Fruit fly (Drosophila melanogaster): Measurements from ENCODE around the gene Pka-R1.

The Pka-R1 gene

DNA sequence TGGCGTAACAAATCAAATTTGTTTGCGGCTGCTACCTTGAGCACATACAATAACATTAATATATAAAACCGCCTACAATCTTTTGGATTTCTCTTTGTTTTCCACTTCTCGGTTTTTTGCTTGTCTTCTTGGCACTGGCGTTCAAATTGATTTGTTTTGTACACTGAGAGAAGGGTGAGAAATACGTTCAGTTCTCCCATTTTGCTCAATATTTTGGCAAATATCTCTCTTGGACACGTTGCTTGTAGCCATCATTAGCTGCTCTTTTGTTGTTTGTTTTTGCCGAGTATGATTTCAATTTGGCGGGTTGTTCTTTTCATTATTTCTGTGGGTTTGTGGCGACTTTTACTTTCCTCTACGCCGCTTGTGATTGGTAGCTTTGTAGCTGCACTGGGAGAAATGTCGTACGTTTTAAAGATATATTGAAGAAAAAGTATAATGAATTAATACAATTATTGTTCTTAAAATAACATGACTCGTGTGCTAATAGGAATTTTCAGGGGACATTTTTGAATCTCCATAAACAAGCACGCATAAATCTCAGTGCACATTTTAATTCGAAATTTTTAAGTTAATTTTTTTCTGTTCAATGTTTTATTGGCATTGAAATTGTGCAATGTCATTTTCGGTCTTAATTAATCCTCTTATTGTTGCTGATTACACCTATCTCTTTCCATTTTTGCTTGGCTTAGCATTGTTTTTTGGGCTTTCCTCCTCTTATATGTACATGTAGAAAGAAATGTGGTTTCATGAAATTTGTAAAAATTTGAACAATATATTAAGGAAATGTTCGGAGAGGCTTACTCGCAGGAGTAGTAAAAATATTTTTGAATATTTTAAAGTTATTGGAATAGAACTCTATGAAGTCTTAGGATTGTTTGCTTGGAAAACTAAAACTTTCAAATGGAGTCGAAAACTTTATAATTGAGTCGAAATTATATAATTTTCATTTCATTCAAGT lies 11.3 kb downstream of the Pka-R1 start (continued):
- TF ChIP-seq bowl (GFP tag; IDR thresholded peaks at IDR 0.05), result no peak
- TF ChIP-seq CG10543 (GFP tag; optimal IDR thresholded peaks at IDR 0.05), result no peak
- no peak for TF ChIP-seq CG16863 (GFP tag; optimal IDR thresholded peaks at IDR 0.05)
- no peak for TF ChIP-seq CG10147 (GFP tag; optimal IDR thresholded peaks at IDR 0.05)
- no peak for TF ChIP-seq CG6813 (GFP tag; optimal IDR thresholded peaks at IDR 0.05)
- no peak for TF ChIP-seq Dip3 (GFP tag; optimal IDR thresholded peaks at IDR 0.05)
- no peak for TF ChIP-seq hkb (optimal IDR thresholded peaks at IDR 0.05)
- TF ChIP-seq hkb (GFP tag; IDR thresholded peaks at IDR 0.05), result 0 out of 2 replicates have a peak, but pooled peaks have one; percentile 8
- no peak for TF ChIP-seq lola (GFP tag; optimal IDR thresholded peaks at IDR 0.05)
- peak; percentile 21 for TF ChIP-seq PHDP (tag; optimal IDR thresholded peaks at IDR 0.05)
- TF ChIP-seq tll (GFP tag; optimal IDR thresholded peaks at IDR 0.05), result no peak
- TF ChIP-seq ind (GFP tag; optimal IDR thresholded peaks at IDR 0.05), result peak; percentile 35
- TF ChIP-seq fd96Cb (tag; optimal IDR thresholded peaks at IDR 0.05), result no peak
- no peak for TF ChIP-seq CG17359 (tag; optimal IDR thresholded peaks at IDR 0.05)
- no peak for TF ChIP-seq CG4707 (GFP tag; optimal IDR thresholded peaks at IDR 0.05)
- TF ChIP-seq B-H1 (GFP tag; IDR thresholded peaks at IDR 0.05), result peak; percentile 30; the same call in 1 of the 3 replicates
- no peak for TF ChIP-seq CG10565 (GFP tag; optimal IDR thresholded peaks at IDR 0.05)
- TF ChIP-seq row (GFP tag; IDR thresholded peaks at IDR 0.05), result no peak; the same call in 2 of the 3 replicates
- TF ChIP-seq CG32767 (GFP tag; IDR thresholded peaks at IDR 0.05), result no peak
- TF ChIP-seq CG10274 (GFP tag; optimal IDR thresholded peaks at IDR 0.05), result no peak
- no peak for TF ChIP-seq ERR (GFP tag; optimal IDR thresholded peaks at IDR 0.05)
- no peak for TF ChIP-seq trem (tag; optimal IDR thresholded peaks at IDR 0.05)
- TF ChIP-seq stwl (tag; optimal IDR thresholded peaks at IDR 0.05), result no peak
- TF ChIP-seq psq (GFP tag; optimal IDR thresholded peaks at IDR 0.05), result no peak
- TF ChIP-seq Nf-YB (GFP tag; optimal IDR thresholded peaks at IDR 0.05), result no peak
- TF ChIP-seq fu2 (GFP tag; optimal IDR thresholded peaks at IDR 0.05), result no peak
- TF ChIP-seq Pdp1 (GFP tag; optimal IDR thresholded peaks at IDR 0.05), result peak in 1 of 2 experiments; percentile 10
- TF ChIP-seq CG17385 (GFP tag; optimal IDR thresholded peaks at IDR 0.05), result no peak
- TF ChIP-seq Ada2b (GFP tag; IDR thresholded peaks at IDR 0.05), result peak; percentile 49; the same call in 1 of the 2 replicates
- 0 out of 2 replicates have a peak, but pooled peaks have one; percentile 36 for TF ChIP-seq CG14441 (GFP tag; IDR thresholded peaks at IDR 0.05)
- no peak for TF ChIP-seq CG2116 (GFP tag; optimal IDR thresholded peaks at IDR 0.05)
- TF ChIP-seq tin (GFP tag; optimal IDR thresholded peaks at IDR 0.05), result no peak
- TF ChIP-seq CG10267 (tag; optimal IDR thresholded peaks at IDR 0.05), result no peak
- TF ChIP-seq CG10321 (GFP tag; IDR thresholded peaks at IDR 0.05), result no peak
- peak; percentile 16 for TF ChIP-seq CG7556 (GFP tag; optimal IDR thresholded peaks at IDR 0.05)
- no peak for TF ChIP-seq H15 (GFP tag; IDR thresholded peaks at IDR 0.05)
- TF ChIP-seq fd3F (GFP tag; optimal IDR thresholded peaks at IDR 0.05), result peak; percentile 0
- TF ChIP-seq CG6254 (GFP tag; optimal IDR thresholded peaks at IDR 0.05), result no peak
- TF ChIP-seq sr (GFP tag; IDR thresholded peaks at IDR 0.05), result no peak
- peak; percentile 18 for TF ChIP-seq CG18619 (GFP tag; optimal IDR thresholded peaks at IDR 0.05)
- TF ChIP-seq gro (GFP tag; optimal IDR thresholded peaks at IDR 0.05), result no peak
- TF ChIP-seq CG1792 (GFP tag; optimal IDR thresholded peaks at IDR 0.05), result no peak
- peak; percentile 51 for TF ChIP-seq lilli (GFP tag; optimal IDR thresholded peaks at IDR 0.05)
- TF ChIP-seq slou (GFP tag; optimal IDR thresholded peaks at IDR 0.05), result no peak
- no peak for TF ChIP-seq CG15514 (GFP tag; optimal IDR thresholded peaks at IDR 0.05)
- TF ChIP-seq Blimp-1 (GFP tag; optimal IDR thresholded peaks at IDR 0.05), result peak; percentile 10
- TF ChIP-seq E2f1 (GFP tag; IDR thresholded peaks at IDR 0.05), result no peak; the same call in 1 of the 2 replicates
- TF ChIP-seq Atf6 (GFP tag; IDR thresholded peaks at IDR 0.05), result peak; percentile 55; the same call in 1 of the 2 replicates
